Fruit fly (Drosophila melanogaster): ENCODE data around the gene Lip1.

Lip1 gene

dm6 chr2L:10665603-10666002 lies 35.7 kb downstream of the Lip1 start (continued):
- TF ChIP-seq kay (GFP tag; optimal IDR thresholded peaks at IDR 0.05) (peak; percentile 9), kni (GFP tag; optimal IDR thresholded peaks at IDR 0.05) (no peak), crol (GFP tag; IDR thresholded peaks at IDR 0.05) (no peak), Six4 (GFP tag; optimal IDR thresholded peaks at IDR 0.05) (peak; percentile 53), Vsx1 (GFP tag; optimal IDR thresholded peaks at IDR 0.05) (peak; percentile 38), CG4854 (GFP tag; optimal IDR thresholded peaks at IDR 0.05) (peak; percentile 54), CG2120 (GFP tag; optimal IDR thresholded peaks at IDR 0.05) (peak; percentile 80), C15 (GFP tag; IDR thresholded peaks at IDR 0.05) (0 out of 3 replicates have a peak, but pooled peaks have one; percentile 56), Poxn (GFP tag; IDR thresholded peaks at IDR 0.05) (0 out of 2 replicates have a peak, but pooled peaks have one; percentile 22), CG8290 (GFP tag; optimal IDR thresholded peaks at IDR 0.05) (peak; percentile 24), CG8290 (tag; optimal IDR thresholded peaks at IDR 0.05) (peak in 1 of 2 experiments; percentile 85), Mrtf (GFP tag; IDR thresholded peaks at IDR 0.05) (peak; percentile 89), hb (GFP tag; IDR thresholded peaks at IDR 0.05; ENCODE audit: partially characterized antibody) (no peak), CG14050 (GFP tag; IDR thresholded peaks at IDR 0.05) (peak; percentile 87), CG13296 (GFP tag; optimal IDR thresholded peaks at IDR 0.05) (peak; percentile 74), CG12391 (tag; optimal IDR thresholded peaks at IDR 0.05) (peak; percentile 80), gsb-n (tag; optimal IDR thresholded peaks at IDR 0.05) (peak; percentile 32), Xrp1 (GFP tag; IDR thresholded peaks at IDR 0.05) (peak; percentile 81), Lpt (GFP tag; optimal IDR thresholded peaks at IDR 0.05) (no peak), row (GFP tag; IDR thresholded peaks at IDR 0.05) (peak; percentile 90), zen (tag; optimal IDR thresholded peaks at IDR 0.05) (peak; percentile 57), CG12071 (GFP tag; optimal IDR thresholded peaks at IDR 0.05) (peak; percentile 81), Doc2 (GFP tag; IDR thresholded peaks at IDR 0.05) (peak; percentile 52; the same call in 1 of the 2 replicates), CG9437 (GFP tag; optimal IDR thresholded peaks at IDR 0.05) (peak; percentile 62), Nf-YC (tag; optimal IDR thresholded peaks at IDR 0.05) (peak; percentile 47), ase (GFP tag; IDR thresholded peaks at IDR 0.05) (peak; percentile 86), CG10654 (GFP tag; optimal IDR thresholded peaks at IDR 0.05) (peak; percentile 68), HLH54F (GFP tag; optimal IDR thresholded peaks at IDR 0.05) (peak; percentile 70), CG1024 (GFP tag; IDR thresholded peaks at IDR 0.05) (peak; percentile 80), Drgx (GFP tag; IDR thresholded peaks at IDR 0.05) (peak; percentile 90), vfl (GFP tag; optimal IDR thresholded peaks at IDR 0.05) (no peak), CG18619 (GFP tag; optimal IDR thresholded peaks at IDR 0.05) (peak; percentile 56), exex (tag; optimal IDR thresholded peaks at IDR 0.05) (peak; percentile 12), pho (GFP tag; optimal IDR thresholded peaks at IDR 0.05) (peak; percentile 56), ssp (GFP tag; IDR thresholded peaks at IDR 0.05) (peak; percentile 77), stc (GFP tag; IDR thresholded peaks at IDR 0.05) (peak; percentile 84), gro (GFP tag; optimal IDR thresholded peaks at IDR 0.05) (peak; percentile 75), Jarid2 (GFP tag; optimal IDR thresholded peaks at IDR 0.05) (peak; percentile 21), CG7928 (GFP tag; optimal IDR thresholded peaks at IDR 0.05) (no peak), sna (GFP tag; IDR thresholded peaks at IDR 0.05; ENCODE audit: partially characterized antibody) (no peak), Neu2 (GFP tag; optimal IDR thresholded peaks at IDR 0.05; ENCODE audit: borderline replicate concordance) (no peak), CG13624 (GFP tag; optimal IDR thresholded peaks at IDR 0.05) (peak; percentile 79), Rx (GFP tag; IDR thresholded peaks at IDR 0.05) (peak; percentile 70), sd (tag; optimal IDR thresholded peaks at IDR 0.05) (peak; percentile 55), hth (optimal IDR thresholded peaks at IDR 0.05) (no peak), sima (GFP tag; optimal IDR thresholded peaks at IDR 0.05) (peak; percentile 4), bab2 (GFP tag; optimal IDR thresholded peaks at IDR 0.05) (peak; percentile 72), CG17829 (tag; optimal IDR thresholded peaks at IDR 0.05) (no peak), tx (GFP tag; optimal IDR thresholded peaks at IDR 0.05) (peak; percentile 72), GATAe (GFP tag; conservative IDR thresholded peaks at IDR 0.05) (no peak), phol (tag; optimal IDR thresholded peaks at IDR 0.05) (peak; percentile 71), ken (GFP tag; IDR thresholded peaks at IDR 0.05) (peak; percentile 77; the same call in 2 of the 3 replicates)
